Worm (Caenorhabditis elegans): ENCODE results near the gene ech-8.

ce11 chrIV:10219208-10219607 lies 19.8 kb downstream of the ech-8 start, which contains the start of gene qns-1:
- no peak for TF ChIP-seq unc-120 (tag; optimal IDR thresholded peaks at IDR 0.05; ENCODE audit: poor library complexity, severe bottlenecking)
- no peak for TF ChIP-seq lin-32 (GFP tag; optimal IDR thresholded peaks at IDR 0.05)
- TF ChIP-seq snpc-4 (tag; optimal IDR thresholded peaks at IDR 0.05) = no peak
- no peak for TF ChIP-seq nhr-12 (tag; optimal IDR thresholded peaks at IDR 0.05)
- no peak for TF ChIP-seq elt-1 (tag; optimal IDR thresholded peaks at IDR 0.05; ENCODE audit: borderline replicate concordance, insufficient read depth)
- TF ChIP-seq nhr-76 (tag; optimal IDR thresholded peaks at IDR 0.05) = no peak

All from whole organism, mixed stage, embryonic.